Worm (Caenorhabditis elegans): ENCODE results near the gene fat-6.

DNA sequence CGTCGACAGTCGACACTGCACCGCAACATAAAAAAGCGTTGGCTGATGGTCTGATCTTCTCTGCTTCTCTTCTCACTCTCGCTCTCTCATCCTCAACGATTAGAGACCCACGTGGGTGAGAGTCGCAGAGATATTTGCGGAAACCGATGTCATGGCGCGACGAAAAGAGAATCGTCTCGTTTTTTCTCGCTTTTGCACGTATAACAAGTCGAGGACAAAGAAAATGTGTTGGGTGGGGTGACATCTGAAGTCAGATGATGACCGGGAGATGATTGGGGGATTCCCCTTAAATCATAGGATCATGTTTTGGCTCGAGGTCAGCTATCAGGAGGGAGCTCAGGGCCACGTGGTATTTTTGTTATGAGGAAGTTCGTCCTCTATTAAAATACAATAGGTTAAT lies 40.9 kb upstream of the fat-6 start:
- TF ChIP-seq nhr-237 (tag; optimal IDR thresholded peaks at IDR 0.05) (no peak), mls-2 (tag; optimal IDR thresholded peaks at IDR 0.05) (no peak), unc-39 (tag; optimal IDR thresholded peaks at IDR 0.05) (no peak), mab-5 (tag; optimal IDR thresholded peaks at IDR 0.05) (no peak), snpc-4 (tag; optimal IDR thresholded peaks at IDR 0.05) (no peak), elt-3 (tag; optimal IDR thresholded peaks at IDR 0.05) (no peak), pha-4 (tag; optimal IDR thresholded peaks at IDR 0.05) (no peak), elt-1 (tag; optimal IDR thresholded peaks at IDR 0.05; ENCODE audit: borderline replicate concordance, insufficient read depth) (no peak), flh-1 (GFP tag; optimal IDR thresholded peaks at IDR 0.05) (no peak), mep-1 (tag; optimal IDR thresholded peaks at IDR 0.05) (no peak)

Data from whole organism, mixed stage, embryonic.